Worm (Caenorhabditis elegans): ENCODE results near the gene tat-2.

DNA sequence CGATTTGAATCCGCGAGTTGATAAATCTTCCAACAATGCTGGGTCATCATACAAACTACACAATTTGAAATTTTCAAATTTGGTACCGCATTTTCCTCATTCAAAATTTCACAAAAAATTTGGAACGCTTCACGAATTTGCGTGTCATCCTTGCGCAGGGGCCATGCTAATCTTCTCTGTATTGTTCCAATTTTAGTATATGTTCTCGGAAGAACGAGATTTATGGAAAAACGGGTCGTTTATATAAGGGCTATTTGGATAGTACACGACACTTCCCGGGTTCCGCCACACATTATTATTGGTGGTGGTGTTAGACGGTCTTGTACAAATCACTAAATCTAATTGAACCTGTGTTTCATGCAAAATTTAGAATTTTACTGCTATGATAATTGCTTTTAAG lies 38.7 kb upstream of the tat-2 start:
- TF ChIP-seq pqm-1 (tag; optimal IDR thresholded peaks at IDR 0.05) (no peak), rnt-1 (tag; optimal IDR thresholded peaks at IDR 0.05) (no peak), zip-5 (tag; optimal IDR thresholded peaks at IDR 0.05) (no peak)

Data from whole organism, late embryonic.